Worm (Caenorhabditis elegans) whole organism, mixed stage, embryonic: ENCODE results near the gene Y45F10B.8.

Source experiments
- M03D4.4 ChIP-seq: sonication (generic microtip); optimal IDR thresholded peaks from 2 replicates; lab custom pipeline; 2017; ENCODE audit warnings: mild to moderate bottlenecking, missing genetic modification characterization, missing compliant biosample characterization
- bed-3 ChIP-seq: fragments of 200-800 bp; sonication (Bioruptor generic); optimal IDR thresholded peaks from 3 replicates; lab custom pipeline; 2018; ENCODE audit warnings: mild to moderate bottlenecking, missing genetic modification characterization, moderate library complexity, missing compliant biosample characterization
- blmp-1 ChIP-seq: fragments of 150-350 bp; optimal IDR thresholded peaks from 2 replicates; lab custom pipeline; 2014; ENCODE audit warnings: missing biosample characterization, missing genetic modification characterization
- ceh-39 ChIP-seq: fragments of 150-350 bp; optimal IDR thresholded peaks from 2 replicates; lab custom pipeline; 2014; ENCODE audit warnings: missing biosample characterization, missing genetic modification characterization
- ceh-43 ChIP-seq: fragments of 200-800 bp; sonication (Bioruptor generic); optimal IDR thresholded peaks from 2 replicates; lab custom pipeline; 2018; ENCODE audit warnings: mild to moderate bottlenecking, missing genetic modification characterization, moderate library complexity, missing compliant biosample characterization
- ceh-83 ChIP-seq: fragments of 200-800 bp; sonication (Bioruptor generic); optimal IDR thresholded peaks from 2 replicates; lab custom pipeline; 2018; ENCODE audit warnings: mild to moderate bottlenecking, missing genetic modification characterization, missing compliant biosample characterization
- ces-1 ChIP-seq: fragments of 150-350 bp; optimal IDR thresholded peaks from 2 replicates; lab custom pipeline; 2014; ENCODE audit warnings: missing biosample characterization, missing genetic modification reagents, missing genetic modification characterization
- cnd-1 ChIP-seq: fragments of 200-800 bp; sonication (Bioruptor generic); optimal IDR thresholded peaks from 2 replicates; lab custom pipeline; 2018; ENCODE audit warnings: mild to moderate bottlenecking, missing genetic modification characterization, missing compliant biosample characterization
- drap-1 ChIP-seq: fragments of 200-800 bp; sonication (Bioruptor generic); optimal IDR thresholded peaks from 3 replicates; lab custom pipeline; 2018; ENCODE audit warnings: mild to moderate bottlenecking, missing genetic modification characterization, missing compliant biosample characterization
- elt-1 ChIP-seq: sonication (generic microtip); optimal IDR thresholded peaks from 2 replicates; lab custom pipeline; 2017; ENCODE audit warnings: missing genetic modification characterization, mild to moderate bottlenecking, missing compliant biosample characterization, antibody characterized with exemption, moderate library complexity, borderline replicate concordance; ENCODE audit not compliant: insufficient read depth
- elt-3 ChIP-seq: fragments of 150-350 bp; optimal IDR thresholded peaks from 2 replicates; lab custom pipeline; 2014; ENCODE audit warnings: missing biosample characterization, missing genetic modification characterization
- flh-1 ChIP-seq: fragments of 200-800 bp; sonication (Bioruptor generic); optimal IDR thresholded peaks from 2 replicates; lab custom pipeline; 2018; ENCODE audit warnings: mild to moderate bottlenecking, missing genetic modification characterization, moderate library complexity, missing compliant biosample characterization
- hlh-1 ChIP-seq: fragments of 150-350 bp; optimal IDR thresholded peaks from 2 replicates; lab custom pipeline; 2014; ENCODE audit warnings: missing biosample characterization, missing genetic modification reagents, missing genetic modification characterization
- lin-13 ChIP-seq: fragments of 150-350 bp; optimal IDR thresholded peaks from 2 replicates; lab custom pipeline; 2014; ENCODE audit warnings: missing biosample characterization, missing genetic modification characterization
- lin-32 ChIP-seq: fragments of 200-800 bp; sonication (Bioruptor generic); optimal IDR thresholded peaks from 2 replicates; lab custom pipeline; 2018; ENCODE audit warnings: mild to moderate bottlenecking, missing genetic modification characterization, missing compliant biosample characterization
- lsy-2 ChIP-seq: fragments of 150-350 bp; optimal IDR thresholded peaks from 2 replicates; lab custom pipeline; 2014; ENCODE audit warnings: missing biosample characterization, missing genetic modification characterization
- mab-5 ChIP-seq: fragments of 150-350 bp; optimal IDR thresholded peaks from 2 replicates; lab custom pipeline; 2014; ENCODE audit warnings: missing biosample characterization, missing genetic modification characterization
- mep-1 ChIP-seq: fragments of 150-350 bp; optimal IDR thresholded peaks from 2 replicates; lab custom pipeline; 2017; ENCODE audit warnings: missing biosample characterization, missing genetic modification reagents, missing genetic modification characterization, inconsistent platforms
- mls-2 ChIP-seq: sonication (generic microtip); optimal IDR thresholded peaks from 2 replicates; lab custom pipeline; 2016; ENCODE audit warnings: mild to moderate bottlenecking, missing genetic modification characterization, moderate library complexity, missing compliant biosample characterization
- nhr-2 ChIP-seq: fragments of 150-350 bp; optimal IDR thresholded peaks from 2 replicates; lab custom pipeline; 2014; ENCODE audit warnings: missing biosample characterization, missing genetic modification characterization
- nhr-237 ChIP-seq: fragments of 150-350 bp; optimal IDR thresholded peaks from 2 replicates; lab custom pipeline; 2014; ENCODE audit warnings: missing biosample characterization, missing genetic modification characterization
- nhr-28 ChIP-seq: fragments of 150-350 bp; optimal IDR thresholded peaks from 2 replicates; lab custom pipeline; 2014; ENCODE audit warnings: missing biosample characterization, missing genetic modification characterization
- nhr-76 ChIP-seq: sonication (generic microtip); optimal IDR thresholded peaks from 2 replicates; lab custom pipeline; 2017; ENCODE audit warnings: missing biosample characterization, missing genetic modification characterization
- sem-2 ChIP-seq: fragments of 200-800 bp; sonication (Bioruptor generic); optimal IDR thresholded peaks from 2 replicates; lab custom pipeline; 2018; ENCODE audit warnings: mild to moderate bottlenecking, missing genetic modification characterization, missing compliant biosample characterization
- unc-120 ChIP-seq: sonication (generic microtip); optimal IDR thresholded peaks from 2 replicates; lab custom pipeline; 2017; ENCODE audit warnings: missing genetic modification characterization, missing compliant biosample characterization; ENCODE audit not compliant: poor library complexity, severe bottlenecking
- unc-39 ChIP-seq: fragments of 150-350 bp; optimal IDR thresholded peaks from 2 replicates; lab custom pipeline; 2014; ENCODE audit warnings: missing biosample characterization, missing genetic modification characterization
- unc-62 ChIP-seq: fragments of 150-350 bp; optimal IDR thresholded peaks from 2 replicates; lab custom pipeline; 2014; ENCODE audit warnings: missing biosample characterization, missing genetic modification reagents, missing genetic modification characterization
- ztf-11 ChIP-seq: fragments of 150-350 bp; optimal IDR thresholded peaks from 2 replicates; lab custom pipeline; 2014; ENCODE audit warnings: missing biosample characterization, missing genetic modification characterization

Y45F10B.8 gene

DNA sequence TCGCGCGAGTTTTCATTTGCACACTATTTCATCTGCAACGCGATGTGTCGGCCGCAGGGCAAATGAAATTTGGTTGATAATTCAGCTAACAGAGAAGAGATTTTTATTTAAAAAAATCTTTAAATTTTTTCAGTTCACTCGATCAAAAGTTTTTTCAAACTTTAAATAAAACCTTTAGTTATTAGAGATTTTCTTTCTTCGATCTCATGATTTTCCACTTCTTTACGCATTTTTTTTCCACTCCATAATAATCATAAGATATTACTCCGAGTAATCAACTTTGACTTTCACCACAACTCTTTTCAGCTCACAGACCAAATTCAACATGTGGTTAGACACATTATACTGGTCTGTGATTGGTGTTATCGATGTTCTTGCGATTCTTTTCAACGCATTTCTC is 3.3 kb downstream of the Y45F10B.8 start, which contains the start of gene srd-10:
TSS of gene srd-10 (plus strand) at position 301 of the 400 bp plus-strand sequence.
- TF ChIP-seq lin-32 (GFP tag; lab: Kevin White, UChicago) (no peak), ceh-83 (GFP tag; lab: Kevin White, UChicago) (no peak), ztf-11 (tag; lab: Kevin White, UChicago) (no peak), unc-62 (GFP tag; lab: Kevin White, UChicago) (no peak), elt-3 (tag; lab: Kevin White, UChicago) (no peak), ceh-39 (tag; lab: Kevin White, UChicago) (no peak), lin-13 (no peak), drap-1 (GFP tag; lab: Kevin White, UChicago) (no peak), sem-2 (GFP tag; lab: Kevin White, UChicago) (no peak), M03D4.4 (tag; lab: Kevin White, UChicago) (no peak), nhr-237 (tag; lab: Kevin White, UChicago) (no peak), nhr-28 (no peak), hlh-1 (tag; lab: Kevin White, UChicago) (no peak), nhr-2 (tag; lab: Kevin White, UChicago) (no peak), unc-39 (tag; lab: Kevin White, UChicago) (no peak), ceh-43 (GFP tag; lab: Kevin White, UChicago) (no peak), lsy-2 (tag; lab: Kevin White, UChicago) (no peak), unc-120 (tag; lab: Kevin White, UChicago) (no peak), ces-1 (GFP tag; lab: Kevin White, UChicago) (no peak), cnd-1 (tag; lab: Kevin White, UChicago) (no peak)

ce11 chrIV:13564284-13564683 is 13.8 kb downstream of the Y45F10B.8 start:
- TF ChIP-seq mep-1 (tag; lab: Kevin White, UChicago) (no peak), flh-1 (GFP tag; lab: Kevin White, UChicago) (no peak), ces-1 (GFP tag; lab: Kevin White, UChicago) (peak; percentile 67)

DNA sequence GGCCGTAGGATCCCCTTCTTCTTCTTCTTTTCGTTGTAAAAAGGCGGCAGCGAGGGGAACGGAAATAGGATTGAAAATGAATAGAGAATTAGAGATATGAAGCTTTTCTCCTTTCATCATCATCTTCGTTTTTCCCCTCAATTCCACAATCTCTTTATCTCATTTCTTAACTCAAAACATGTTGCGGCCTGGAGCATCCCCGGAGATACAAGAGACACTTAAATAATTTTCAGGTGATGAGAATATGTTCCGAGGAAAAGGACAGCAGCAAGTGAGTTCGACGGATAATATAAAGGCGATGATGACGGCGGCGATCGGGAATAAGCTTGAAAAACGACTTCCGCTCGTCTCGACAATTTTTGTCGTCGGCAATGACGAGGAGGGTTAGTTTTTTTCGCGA is 16.4 kb downstream of the Y45F10B.8 start, which contains the start of the genes Y45F10B.13 and qui-1:
TSS of gene Y45F10B.13 (minus strand) at position 101 of the 400 bp plus-strand sequence.
TSS of gene qui-1 (plus strand) at position 233 of the 400 bp plus-strand sequence.
- TF ChIP-seq mls-2 = no peak
- TF ChIP-seq nhr-2 (tag; lab: Kevin White, UChicago) = no peak
- no peak for TF ChIP-seq ceh-39 (tag; lab: Kevin White, UChicago)
- peak; percentile 1 for TF ChIP-seq ces-1 (GFP tag; lab: Kevin White, UChicago)
- peak; percentile 56 for TF ChIP-seq unc-120 (tag; lab: Kevin White, UChicago)
- TF ChIP-seq, all 35 proteins: peak for 2

- TF ChIP-seq sem-2 (GFP tag; lab: Kevin White, UChicago) = no peak
- TF ChIP-seq unc-62 (GFP tag; lab: Kevin White, UChicago) = no peak
- TF ChIP-seq lin-13 = no peak
- no peak for TF ChIP-seq nhr-76 (tag; lab: Kevin White, UChicago)
- no peak for TF ChIP-seq mab-5
- TF ChIP-seq M03D4.4 (tag; lab: Kevin White, UChicago) = no peak
- TF ChIP-seq unc-39 (tag; lab: Kevin White, UChicago) = no peak
- TF ChIP-seq blmp-1 = no peak
- TF ChIP-seq elt-1 (tag; lab: Kevin White, UChicago) = no peak
- TF ChIP-seq hlh-1 (tag; lab: Kevin White, UChicago) = no peak
Observed at ce11 chrIV:13559020-13559419, 19.1 kb downstream of the Y45F10B.8 start.

DNA sequence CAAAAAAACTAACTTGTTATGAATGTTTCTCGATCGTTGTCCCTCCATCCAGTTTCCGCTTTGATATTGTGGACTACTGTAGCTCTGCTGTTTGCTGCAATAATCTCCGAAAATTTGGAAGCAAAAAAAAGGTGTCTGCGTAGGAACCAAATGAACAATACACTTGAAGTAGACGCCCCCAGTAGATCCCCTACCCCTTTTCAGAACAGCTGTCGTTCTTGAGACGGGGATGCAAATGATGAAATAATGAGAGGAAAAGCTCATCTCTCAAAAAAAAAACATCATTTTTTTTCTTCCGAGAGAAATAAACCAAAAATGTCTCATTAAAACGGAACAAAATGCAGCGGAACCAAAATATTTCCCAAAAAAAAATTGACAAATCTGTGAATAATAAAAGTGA is 20.7 kb downstream of the Y45F10B.8 start:
- no peak for TF ChIP-seq blmp-1
- TF ChIP-seq hlh-1 (tag; lab: Kevin White, UChicago) = peak; percentile 86

ce11 chrIV:13555508-13555907 is 22.6 kb downstream of the Y45F10B.8 start:
- TF ChIP-seq ces-1 (GFP tag; lab: Kevin White, UChicago) (peak; percentile 64), ztf-11 (tag; lab: Kevin White, UChicago) (no peak), unc-120 (tag; lab: Kevin White, UChicago) (no peak), bed-3 (GFP tag; lab: Kevin White, UChicago) (no peak)
